Worm (Caenorhabditis elegans): Measurements from ENCODE around the gene C06E1.9.

DNA sequence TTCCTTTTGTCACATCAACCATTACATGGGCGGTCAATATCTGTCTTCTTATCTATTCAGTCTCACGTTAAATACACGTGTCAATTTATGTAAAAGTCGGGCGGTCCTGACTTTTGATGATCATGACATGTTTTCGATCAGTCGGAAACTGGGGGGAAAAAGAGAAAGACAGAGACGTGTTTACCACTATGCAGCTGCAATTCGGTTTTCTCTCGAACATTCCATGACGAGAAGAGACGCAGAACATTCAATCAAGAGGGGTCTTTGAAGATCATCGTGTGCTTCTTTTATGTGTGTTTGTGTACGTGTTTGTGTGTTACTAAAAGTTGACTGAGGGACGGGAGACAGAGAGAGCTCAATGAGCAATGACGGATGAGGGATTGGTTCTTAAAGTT lies 48.8 kb upstream of the C06E1.9 start:
- TF ChIP-seq nhr-237 (tag; optimal IDR thresholded peaks at IDR 0.05) (peak; percentile 66), nhr-77 (tag; optimal IDR thresholded peaks at IDR 0.05) (peak; percentile 89), isw-1 (GFP tag; IDR thresholded peaks at IDR 0.05) (no peak)

Data from whole organism, L1 larva.